Fruit fly (Drosophila melanogaster) whole organism, prepupa: ENCODE measurements around the gene CG15358.

ENCODE experiments used
- Blimp-1 ChIP-seq: fragments of 200-800 bp; sonication (Bioruptor generic); optimal IDR thresholded peaks from 3 replicates; lab custom pipeline; 2017; ENCODE audit warnings: missing biosample characterization, missing genetic modification characterization, mild to moderate bottlenecking, moderate library complexity, missing genetic modification reagents
- CG10669 ChIP-seq: fragments of 200-800 bp; sonication (Bioruptor generic); optimal IDR thresholded peaks from 3 replicates; lab custom pipeline; 2018; ENCODE audit warnings: missing biosample characterization, mild to moderate bottlenecking, missing genetic modification characterization, moderate library complexity
- CG11762 ChIP-seq: fragments of 200-800 bp; sonication (Bioruptor generic); optimal IDR thresholded peaks from 3 replicates; lab custom pipeline; 2016; ENCODE audit warnings: missing biosample characterization, missing genetic modification characterization; ENCODE audit not compliant: insufficient read depth
- CG11902 ChIP-seq: fragments of 200-800 bp; sonication (Bioruptor generic); optimal IDR thresholded peaks from 3 replicates; lab custom pipeline; 2016; ENCODE audit warnings: missing biosample characterization, missing genetic modification characterization
- CG15336 ChIP-seq: fragments of 200-800 bp; sonication (Bioruptor generic); IDR thresholded peaks from 2 replicates; pipeline ENCODE4 v1.3.6; 2022; ENCODE audit warnings: missing biosample characterization, missing genetic modification characterization
- CG1621 ChIP-seq: fragments of 200-800 bp; sonication (Bioruptor generic); optimal IDR thresholded peaks from 3 replicates; lab custom pipeline; 2018; ENCODE audit warnings: missing biosample characterization, mild to moderate bottlenecking, missing genetic modification characterization
- CG16779 ChIP-seq: fragments of 200-800 bp; sonication (Bioruptor generic); optimal IDR thresholded peaks from 3 replicates; lab custom pipeline; 2017; ENCODE audit warnings: missing biosample characterization, mild to moderate bottlenecking, missing genetic modification characterization
- CG32006 ChIP-seq: fragments of 200-800 bp; sonication (Bioruptor generic); optimal IDR thresholded peaks from 3 replicates; lab custom pipeline; 2017; ENCODE audit warnings: missing biosample characterization, mild to moderate bottlenecking, missing genetic modification characterization
- CG3919 ChIP-seq: fragments of 200-800 bp; sonication (Bioruptor generic); optimal IDR thresholded peaks from 3 replicates; lab custom pipeline; 2016; ENCODE audit warnings: missing biosample characterization, missing genetic modification characterization
- CG4318 ChIP-seq: fragments of 200-800 bp; sonication (Bioruptor generic); optimal IDR thresholded peaks from 3 replicates; lab custom pipeline; 2017; ENCODE audit warnings: missing biosample characterization, mild to moderate bottlenecking, missing genetic modification characterization
- CG6163 ChIP-seq: fragments of 200-800 bp; sonication (Bioruptor generic); IDR thresholded peaks from 3 replicates; pipeline ENCODE4 v1.3.6; 2022; ENCODE audit warnings: missing biosample characterization, missing genetic modification characterization
- CG6808 ChIP-seq: fragments of 200-800 bp; sonication (Bioruptor generic); optimal IDR thresholded peaks from 3 replicates; lab custom pipeline; 2017; ENCODE audit warnings: missing biosample characterization, missing genetic modification characterization, mild to moderate bottlenecking, moderate library complexity, missing genetic modification reagents
- CG6854 ChIP-seq: fragments of 200-800 bp; sonication (Bioruptor generic); optimal IDR thresholded peaks from 2 replicates; lab custom pipeline; 2017; ENCODE audit warnings: missing biosample characterization, mild to moderate bottlenecking, missing genetic modification characterization
- CG8119 ChIP-seq: fragments of 200-800 bp; sonication (Bioruptor generic); IDR thresholded peaks from 3 replicates; pipeline ENCODE4 v1.3.6; 2022; ENCODE audit warnings: missing biosample characterization, missing genetic modification characterization
- CG8632 ChIP-seq: fragments of 200-800 bp; sonication (Bioruptor generic); optimal IDR thresholded peaks from 3 replicates; lab custom pipeline; 2016; ENCODE audit warnings: missing biosample characterization, missing genetic modification characterization
- CG9139 ChIP-seq: fragments of 200-800 bp; sonication (Bioruptor generic); optimal IDR thresholded peaks from 3 replicates; lab custom pipeline; 2017; ENCODE audit warnings: missing biosample characterization, mild to moderate bottlenecking, missing genetic modification characterization
- Eip75B ChIP-seq: fragments of 200-800 bp; sonication (Bioruptor generic); optimal IDR thresholded peaks from 3 replicates; lab custom pipeline; 2016; ENCODE audit warnings: missing biosample characterization, missing genetic modification characterization
- Eip78C ChIP-seq: fragments of 200-800 bp; sonication (Bioruptor generic); peaks from one replicate; lab custom pipeline; 2016; ENCODE audit warnings: missing biosample characterization, missing genetic modification characterization
- Ets21C ChIP-seq: fragments of 200-800 bp; sonication (Bioruptor generic); optimal IDR thresholded peaks from 3 replicates; lab custom pipeline; 2016; ENCODE audit warnings: missing biosample characterization, missing genetic modification characterization
- Ets96B ChIP-seq: fragments of 200-800 bp; optimal IDR thresholded peaks from 2 replicates; lab custom pipeline; 2019; ENCODE audit warnings: missing biosample characterization, mild to moderate bottlenecking, missing genetic modification characterization, moderate library complexity
- Gug ChIP-seq: fragments of 200-800 bp; sonication (Bioruptor generic); IDR thresholded peaks from 2 replicates; pipeline ENCODE4 v1.3.6; 2022; ENCODE audit warnings: missing biosample characterization, missing genetic modification characterization
- Hr4 ChIP-seq: fragments of 200-800 bp; sonication (Bioruptor generic); optimal IDR thresholded peaks from 3 replicates; lab custom pipeline; 2016; ENCODE audit warnings: missing biosample characterization, missing genetic modification characterization
- OdsH ChIP-seq: fragments of 200-800 bp; sonication (Bioruptor generic); optimal IDR thresholded peaks from 3 replicates; lab custom pipeline; 2016; ENCODE audit warnings: missing biosample characterization, missing genetic modification characterization
- Smox ChIP-seq: fragments of 200-800 bp; sonication (Bioruptor generic); optimal IDR thresholded peaks from 3 replicates; lab custom pipeline; 2016; ENCODE audit warnings: missing biosample characterization, missing genetic modification characterization
- Sox102F ChIP-seq: fragments of 200-800 bp; sonication (Bioruptor generic); optimal IDR thresholded peaks from 2 replicates; lab custom pipeline; 2016; ENCODE audit warnings: missing biosample characterization, mild to moderate bottlenecking, missing genetic modification characterization
- Sox14 ChIP-seq: fragments of 200-800 bp; sonication (Bioruptor generic); optimal IDR thresholded peaks from 3 replicates; lab custom pipeline; 2016; ENCODE audit warnings: missing biosample characterization, missing genetic modification characterization
- achi ChIP-seq: fragments of 200-800 bp; sonication (Bioruptor generic); optimal IDR thresholded peaks from 3 replicates; lab custom pipeline; 2016; ENCODE audit warnings: missing biosample characterization, missing genetic modification characterization
- dac ChIP-seq: fragments of 200-800 bp; sonication (Bioruptor generic); optimal IDR thresholded peaks from 2 replicates; lab custom pipeline; 2017; ENCODE audit warnings: missing biosample characterization, mild to moderate bottlenecking, missing genetic modification characterization
- eg ChIP-seq: fragments of 200-800 bp; sonication (Bioruptor generic); IDR thresholded peaks from 3 replicates; pipeline ENCODE4 v1.3.6; 2022; ENCODE audit warnings: missing biosample characterization, missing genetic modification characterization
- esn ChIP-seq: fragments of 200-800 bp; sonication (Bioruptor generic); optimal IDR thresholded peaks from 2 replicates; lab custom pipeline; 2016; ENCODE audit warnings: missing biosample characterization, mild to moderate bottlenecking, missing genetic modification characterization, moderate library complexity
- fd59A ChIP-seq: fragments of 200-800 bp; sonication (Bioruptor generic); optimal IDR thresholded peaks from 2 replicates; lab custom pipeline; 2017; ENCODE audit warnings: missing biosample characterization, mild to moderate bottlenecking, missing genetic modification characterization, missing genetic modification reagents
- fkh ChIP-seq: fragments of 200-800 bp; sonication (Bioruptor generic); optimal IDR thresholded peaks from 3 replicates; lab custom pipeline; 2017; ENCODE audit warnings: missing biosample characterization, mild to moderate bottlenecking, missing genetic modification characterization, moderate library complexity
- lz ChIP-seq: fragments of 200-800 bp; sonication (Bioruptor generic); optimal IDR thresholded peaks from 3 replicates; lab custom pipeline; 2016; ENCODE audit warnings: missing biosample characterization, missing genetic modification characterization
- net ChIP-seq: fragments of 200-800 bp; sonication (Bioruptor generic); optimal IDR thresholded peaks from 3 replicates; lab custom pipeline; 2016; ENCODE audit warnings: missing biosample characterization, missing genetic modification characterization
- salr ChIP-seq, 2 experiments: fragments of 200-800 bp; sonication (Bioruptor generic); optimal IDR thresholded peaks; 3 replicates each; lab custom pipeline; 2016 to 2018; ENCODE audit warnings: missing biosample characterization in 2 of 2, missing genetic modification characterization in 2 of 2, mild to moderate bottlenecking in 1 of 2
- ss ChIP-seq, 2 experiments: fragments of 200-800 bp; sonication (Bioruptor generic); optimal IDR thresholded peaks; 2 replicates in 1 of 2; 3 replicates in 1 of 2; lab custom pipeline; 2017 to 2018; ENCODE audit warnings: mild to moderate bottlenecking in 2 of 2, missing biosample characterization in 2 of 2, missing genetic modification characterization in 2 of 2, moderate library complexity in 1 of 2
- svp ChIP-seq: fragments of 200-800 bp; sonication (Bioruptor generic); peaks from one replicate; lab custom pipeline; 2016; ENCODE audit warnings: missing biosample characterization, missing genetic modification characterization
- topi ChIP-seq: fragments of 200-800 bp; sonication (Bioruptor generic); optimal IDR thresholded peaks from 3 replicates; lab custom pipeline; 2016; ENCODE audit warnings: missing biosample characterization, missing genetic modification characterization

CG15358 gene

DNA sequence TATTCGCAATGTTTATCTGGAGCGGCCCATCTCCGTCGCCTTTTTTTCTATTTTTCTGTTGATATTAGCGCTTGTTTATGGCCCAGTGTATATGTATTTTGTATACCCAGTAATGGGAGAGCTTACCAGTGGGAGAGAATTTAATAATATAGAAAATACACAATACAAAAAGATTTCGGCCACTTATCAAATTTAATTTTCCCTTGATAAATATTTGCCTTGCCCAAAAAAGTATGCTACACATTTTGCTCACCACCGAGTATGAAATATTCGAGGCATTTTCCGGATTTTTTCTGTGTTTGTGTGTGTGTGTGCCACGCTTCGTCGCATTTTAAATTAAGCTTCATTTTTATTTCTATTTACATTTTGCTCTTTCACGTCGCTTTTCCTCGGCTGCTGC is 44.0 kb downstream of the CG15358 start:
- no peak for TF ChIP-seq esn
- no peak for TF ChIP-seq CG6808
- no peak for TF ChIP-seq Eip78C (GFP tag; lab: Kevin White, UChicago)
- TF ChIP-seq CG6163 (GFP tag; lab: Robert Waterston, UW) = 0 out of 3 replicates have a peak, but pooled peaks have one; percentile 26
- peak; percentile 17 for TF ChIP-seq CG32006 (GFP tag; lab: Kevin White, UChicago)
- no peak for TF ChIP-seq Ets21C (GFP tag; lab: Kevin White, UChicago)
- no peak for TF ChIP-seq CG16779 (tag; lab: Kevin White, UChicago)
- TF ChIP-seq lz = no peak
- TF ChIP-seq Gug (GFP tag; lab: Robert Waterston, UW) = no peak
- TF ChIP-seq eg = 0 out of 3 replicates have a peak, but pooled peaks have one; percentile 31
- TF ChIP-seq CG6854 (GFP tag; lab: Kevin White, UChicago) = no peak
- TF ChIP-seq Sox102F = no peak
- TF ChIP-seq CG15336 (GFP tag; lab: Robert Waterston, UW) = no peak
- no peak for TF ChIP-seq CG3919 (GFP tag; lab: Kevin White, UChicago)
- TF ChIP-seq CG1621 (tag; lab: Kevin White, UChicago) = no peak
- no peak for TF ChIP-seq fkh
- TF ChIP-seq CG11762 (GFP tag; lab: Kevin White, UChicago) = no peak
- no peak for TF ChIP-seq CG8119
- no peak for TF ChIP-seq Hr4 (GFP tag; lab: Kevin White, UChicago)
- peak; percentile 8 for TF ChIP-seq svp (GFP tag; lab: Kevin White, UChicago)

DNA sequence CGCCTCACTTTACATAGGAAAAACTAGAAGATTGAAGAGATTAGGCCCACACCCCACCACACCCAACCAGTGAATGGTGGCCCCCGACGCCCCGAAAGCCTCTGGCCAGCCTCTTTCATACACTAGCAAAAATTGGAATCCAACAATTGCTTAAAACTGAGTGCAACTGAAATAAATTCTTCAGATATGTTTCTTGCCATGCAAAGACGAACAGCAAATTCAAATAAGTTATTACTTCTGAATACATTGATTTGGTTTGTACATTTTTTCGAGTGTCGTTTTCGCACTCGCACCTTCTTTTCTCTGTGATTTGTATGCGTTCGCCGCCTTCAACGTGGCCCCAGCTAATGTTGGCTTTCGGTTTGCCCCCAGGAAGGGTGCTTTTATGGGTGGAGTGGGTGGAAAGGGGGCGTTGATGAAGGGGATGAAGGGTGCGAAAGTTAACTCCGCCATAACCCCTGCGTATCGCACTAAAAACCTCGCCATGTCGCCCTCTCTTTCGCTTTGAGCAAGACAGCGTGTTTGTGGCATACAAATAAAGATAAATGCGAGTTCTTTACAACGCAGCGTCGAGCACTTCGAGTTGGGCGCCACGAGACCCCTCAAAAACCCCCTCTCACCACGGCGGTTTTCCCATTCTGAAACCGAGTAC is 45.2 kb downstream of the CG15358 start:
- TF ChIP-seq CG6163 (GFP tag; lab: Robert Waterston, UW) (peak; percentile 56; the same call in 2 of the 3 replicates), eg (peak; percentile 52; the same call in 2 of the 3 replicates), dac (GFP tag; lab: Kevin White, UChicago) (peak; percentile 0), Ets96B (tag; lab: Kevin White, UChicago) (peak; percentile 1), CG9139 (GFP tag; lab: Kevin White, UChicago) (no peak), CG4318 (GFP tag; lab: Kevin White, UChicago) (no peak), achi (GFP tag; lab: Kevin White, UChicago) (peak; percentile 4), CG3919 (GFP tag; lab: Kevin White, UChicago) (peak; percentile 20), svp (GFP tag; lab: Kevin White, UChicago) (peak; percentile 59), CG8632 (no peak), OdsH (GFP tag; lab: Kevin White, UChicago) (peak; percentile 9), Sox14 (GFP tag; lab: Kevin White, UChicago) (no peak), CG15336 (GFP tag; lab: Robert Waterston, UW) (no peak), Eip78C (GFP tag; lab: Kevin White, UChicago) (peak; percentile 42), Smox (GFP tag; lab: Kevin White, UChicago) (no peak), Gug (GFP tag; lab: Robert Waterston, UW) (0 out of 2 replicates have a peak, but pooled peaks have one; percentile 17), CG32006 (GFP tag; lab: Kevin White, UChicago) (peak; percentile 37)

- TF ChIP-seq Eip75B (GFP tag; lab: Kevin White, UChicago) = no peak
- no peak for TF ChIP-seq CG11902 (GFP tag; lab: Kevin White, UChicago)
- TF ChIP-seq topi (GFP tag; lab: Kevin White, UChicago) = no peak
- no peak for TF ChIP-seq CG6163 (GFP tag; lab: Robert Waterston, UW)
- TF ChIP-seq net (GFP tag; lab: Kevin White, UChicago) = no peak
- TF ChIP-seq Ets21C (GFP tag; lab: Kevin White, UChicago) = no peak
- no peak for TF ChIP-seq svp (GFP tag; lab: Kevin White, UChicago)
- TF ChIP-seq ss (GFP tag; optimal IDR thresholded peaks at IDR 0.05; lab: Kevin White, UChicago) = no peak
- no peak for TF ChIP-seq fd59A (GFP tag; lab: Kevin White, UChicago)
- no peak for TF ChIP-seq Blimp-1 (GFP tag; lab: Kevin White, UChicago)
- no peak for TF ChIP-seq CG8119
- TF ChIP-seq CG10669 (GFP tag; lab: Kevin White, UChicago) = no peak
- no peak for TF ChIP-seq CG6854 (GFP tag; lab: Kevin White, UChicago)
- no peak for TF ChIP-seq fkh
- no peak for TF ChIP-seq Sox14 (GFP tag; lab: Kevin White, UChicago)
- TF ChIP-seq salr (GFP tag; optimal IDR thresholded peaks at IDR 0.05; lab: Kevin White, UChicago) = no peak
These were observed 46.8 kb downstream of the CG15358 start, which contains the start of gene wry for dm6 chr2L:1836238-1836637. Gene wry (plus strand): TSS chr2L:1836538.
